Fruit fly (Drosophila melanogaster) whole organism: ENCODE results near the gene CG44261.

Experiments used
- CG8478 ChIP-seq: fragments of >200 bp; optimal IDR thresholded peaks from 2 replicates; lab custom pipeline; 2018; ENCODE audit warnings: inconsistent platforms
- Dll ChIP-seq: fragments of >200 bp; optimal IDR thresholded peaks from 2 replicates; lab custom pipeline; 2017
- EcR ChIP-seq, 2 experiments: fragments of >200 bp; optimal IDR thresholded peaks; 2 replicates each; lab custom pipeline; 2017; ENCODE audit warnings: missing biosample characterization in 2 of 2, missing genetic modification characterization in 2 of 2, missing genetic modification reagents in 2 of 2
- pan ChIP-seq: fragments of >200 bp; optimal IDR thresholded peaks from 2 replicates; lab custom pipeline; 2017
- psq ChIP-seq: fragments of >200 bp; optimal IDR thresholded peaks from 2 replicates; lab custom pipeline; 2017
- usp ChIP-seq: fragments of >200 bp; optimal IDR thresholded peaks from 2 replicates; lab custom pipeline; 2017; ENCODE audit warnings: missing biosample characterization, missing genetic modification characterization, mixed read lengths

The CG44261 gene

DNA sequence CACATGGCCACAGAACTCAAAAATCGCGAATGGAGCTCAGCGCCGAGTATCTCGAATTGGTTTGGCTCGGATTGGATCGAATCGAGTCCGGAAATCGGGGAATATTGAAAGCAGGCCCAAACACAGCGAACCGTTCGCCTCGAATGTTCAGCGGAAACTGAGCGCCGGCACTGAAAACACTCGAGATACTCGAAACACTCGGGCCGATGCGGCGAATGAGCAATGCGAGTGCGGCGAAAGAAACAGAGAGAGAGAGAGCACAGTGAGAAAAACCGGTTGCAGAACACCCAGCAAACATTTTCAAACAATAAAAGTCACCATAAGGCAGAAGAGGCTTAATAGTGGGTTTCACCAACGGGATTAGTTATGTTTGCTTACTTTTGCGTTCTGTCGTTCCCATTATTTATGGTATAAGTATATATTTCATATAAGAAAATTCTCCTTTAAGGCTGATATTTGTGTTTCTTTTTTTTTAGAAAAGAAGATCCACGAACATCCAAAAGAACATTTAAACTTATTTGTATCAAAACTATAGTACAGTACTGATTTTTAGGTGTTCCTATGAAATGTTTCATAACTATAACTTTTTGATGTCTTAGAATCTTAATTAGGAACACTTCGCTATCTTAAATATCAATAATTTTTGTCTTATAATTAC lies 13.5 kb downstream of the CG44261 start, which contains the start of gene FER:
FER (minus strand) TSS at position 162 of the 658 bp plus-strand sequence.
- TF ChIP-seq psq (lab: Kevin White, UChicago), result no peak
- TF ChIP-seq pan (lab: Kevin White, UChicago), result no peak
- TF ChIP-seq CG8478, result no peak
- no peak for TF ChIP-seq Dll (lab: Kevin White, UChicago)
- no peak for TF ChIP-seq usp (GFP tag; lab: Kevin White, UChicago)
- TF ChIP-seq EcR (GFP tag; optimal IDR thresholded peaks at IDR 0.05; lab: Kevin White, UChicago), result no peak

DNA sequence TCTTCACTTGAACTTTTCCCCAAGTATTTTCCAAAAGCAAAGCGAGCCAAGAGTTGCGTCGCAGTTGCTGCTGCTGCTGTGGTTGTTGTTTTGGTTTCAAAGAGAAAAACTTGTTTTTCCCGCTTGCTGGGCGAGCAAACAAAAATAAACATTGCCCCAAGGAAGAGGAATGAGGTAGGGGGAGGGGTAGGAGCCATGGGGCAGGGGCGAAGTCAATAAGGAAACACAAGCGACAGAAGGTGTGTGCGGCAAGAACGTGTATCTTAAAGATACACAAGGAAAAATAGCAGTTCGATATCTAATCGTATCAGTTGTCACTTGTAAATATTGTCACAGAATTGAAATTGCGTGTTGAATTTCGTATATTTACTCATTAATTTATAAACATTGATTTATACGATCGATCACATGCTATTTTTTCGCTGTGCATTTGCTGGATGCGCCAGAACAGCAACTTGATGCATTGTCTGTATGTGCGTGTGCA lies 14.4 kb downstream of the CG44261 start:
- TF ChIP-seq Dll (lab: Kevin White, UChicago) (no peak), pan (lab: Kevin White, UChicago) (no peak), usp (GFP tag; lab: Kevin White, UChicago) (no peak), psq (lab: Kevin White, UChicago) (no peak), EcR (GFP tag; optimal IDR thresholded peaks at IDR 0.05; lab: Kevin White, UChicago) (no peak), CG8478 (no peak)

DNA sequence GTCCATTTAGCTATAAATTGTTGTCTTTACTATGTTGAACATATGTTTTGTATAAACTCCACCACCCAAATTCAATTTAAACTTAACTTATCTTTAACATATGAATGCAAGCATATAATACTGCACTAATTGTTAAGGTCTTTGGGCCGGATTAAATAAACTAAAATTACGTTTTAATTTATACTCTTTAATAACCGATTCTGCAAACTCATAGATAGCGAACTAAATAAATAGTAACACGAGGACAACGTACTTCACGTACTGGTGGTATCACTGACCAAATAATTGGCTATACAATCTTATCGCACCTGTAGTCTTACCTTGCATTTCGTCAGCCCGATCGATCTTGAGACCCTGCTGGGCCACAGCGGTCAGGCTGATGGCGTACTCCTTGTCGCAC lies 15.5 kb downstream of the CG44261 start:
- TF ChIP-seq Dll (lab: Kevin White, UChicago) (no peak), pan (lab: Kevin White, UChicago) (no peak), psq (lab: Kevin White, UChicago) (no peak), usp (GFP tag; lab: Kevin White, UChicago) (no peak), CG8478 (no peak), EcR (GFP tag; optimal IDR thresholded peaks at IDR 0.05; lab: Kevin White, UChicago) (no peak)

DNA sequence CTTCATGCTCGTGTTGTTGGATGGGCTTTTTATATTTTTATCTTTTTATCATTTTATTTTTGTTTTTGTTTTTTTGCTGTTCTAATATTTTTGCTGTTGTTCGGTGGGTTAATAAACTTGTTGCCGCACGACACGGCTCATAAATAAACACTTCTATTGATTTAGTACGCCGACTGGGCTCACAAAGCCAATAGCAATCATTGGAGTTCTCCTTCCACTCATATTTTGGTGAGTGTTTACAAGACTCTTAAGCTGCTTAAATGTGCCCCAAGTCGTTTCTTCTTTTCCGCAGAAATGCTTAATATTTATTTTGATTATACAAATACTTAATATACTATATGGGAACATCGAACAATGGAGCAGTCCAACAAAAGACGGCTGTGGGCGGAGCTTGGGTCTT lies 17.8 kb downstream of the CG44261 start:
- TF ChIP-seq CG8478 (no peak), usp (GFP tag; lab: Kevin White, UChicago) (no peak), EcR (GFP tag; optimal IDR thresholded peaks at IDR 0.05; lab: Kevin White, UChicago) (no peak), pan (lab: Kevin White, UChicago) (no peak), psq (lab: Kevin White, UChicago) (no peak), Dll (lab: Kevin White, UChicago) (no peak)

DNA sequence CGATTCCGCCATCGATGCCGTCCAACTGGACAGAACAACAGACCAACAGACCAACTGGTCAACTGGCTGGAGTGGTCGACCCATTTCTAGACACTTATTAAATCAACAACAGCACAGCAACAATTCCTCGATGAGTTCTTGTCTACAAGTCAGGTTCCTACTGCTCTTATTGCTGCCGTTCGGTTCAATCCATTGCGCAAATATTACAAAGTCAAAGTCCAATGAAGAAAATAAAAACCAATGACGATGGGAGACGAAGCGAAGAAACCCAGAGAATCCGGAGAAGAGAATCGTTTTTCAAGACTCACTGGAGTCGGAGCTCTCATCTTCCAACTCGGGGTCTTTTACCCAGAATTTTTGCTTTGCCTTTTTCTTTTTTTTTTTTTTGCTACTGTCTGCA lies 19.0 kb downstream of the CG44261 start:
- TF ChIP-seq usp (GFP tag; lab: Kevin White, UChicago) (no peak), Dll (lab: Kevin White, UChicago) (no peak), psq (lab: Kevin White, UChicago) (no peak), EcR (GFP tag; optimal IDR thresholded peaks at IDR 0.05; lab: Kevin White, UChicago) (no peak), pan (lab: Kevin White, UChicago) (no peak), CG8478 (no peak)

DNA sequence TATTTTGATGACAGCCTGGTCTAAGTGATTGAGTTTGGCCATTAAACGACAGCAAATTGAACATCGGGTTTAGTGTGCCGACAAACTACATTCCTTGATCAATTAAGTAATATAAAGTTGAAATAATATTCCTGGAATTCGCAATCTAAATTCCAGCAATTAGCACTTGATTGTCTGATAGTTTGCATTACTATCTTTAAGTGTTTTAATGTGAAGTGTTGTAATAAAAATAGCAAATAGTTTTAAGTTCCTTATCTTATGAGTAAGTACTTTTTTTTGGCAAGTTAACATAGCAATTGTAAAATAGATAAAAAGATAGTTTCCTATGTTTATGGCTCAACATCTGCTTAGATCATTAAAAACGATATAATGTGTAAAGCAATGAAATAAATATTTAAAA lies 19.6 kb downstream of the CG44261 start:
- TF ChIP-seq Dll (lab: Kevin White, UChicago), result no peak
- no peak for TF ChIP-seq usp (GFP tag; lab: Kevin White, UChicago)
- no peak for TF ChIP-seq EcR (GFP tag; optimal IDR thresholded peaks at IDR 0.05; lab: Kevin White, UChicago)
- no peak for TF ChIP-seq psq (lab: Kevin White, UChicago)
- no peak for TF ChIP-seq pan (lab: Kevin White, UChicago)
- no peak for TF ChIP-seq CG8478

DNA sequence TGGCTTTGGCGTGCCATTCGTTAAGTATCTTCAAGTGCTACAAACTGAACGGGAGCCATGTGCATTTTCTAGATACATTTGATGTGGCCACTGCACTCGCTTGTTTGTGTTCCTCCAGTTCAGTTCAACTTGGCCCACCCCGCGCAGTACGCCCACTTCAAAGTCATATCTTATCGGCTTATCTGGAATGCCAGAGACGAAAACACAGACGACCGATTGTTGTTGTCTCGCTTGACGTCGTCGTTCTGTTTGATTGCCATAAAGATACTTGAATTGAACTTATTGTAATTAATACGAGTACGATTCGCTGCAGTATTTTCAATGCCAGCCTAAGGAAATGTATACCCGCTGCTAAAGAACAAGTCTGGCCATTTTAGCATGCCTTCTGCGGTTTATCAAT lies 20.3 kb downstream of the CG44261 start:
- TF ChIP-seq EcR (GFP tag; optimal IDR thresholded peaks at IDR 0.05; lab: Kevin White, UChicago) (no peak), CG8478 (no peak), usp (GFP tag; lab: Kevin White, UChicago) (no peak), psq (lab: Kevin White, UChicago) (no peak), pan (lab: Kevin White, UChicago) (no peak), Dll (lab: Kevin White, UChicago) (no peak)

DNA sequence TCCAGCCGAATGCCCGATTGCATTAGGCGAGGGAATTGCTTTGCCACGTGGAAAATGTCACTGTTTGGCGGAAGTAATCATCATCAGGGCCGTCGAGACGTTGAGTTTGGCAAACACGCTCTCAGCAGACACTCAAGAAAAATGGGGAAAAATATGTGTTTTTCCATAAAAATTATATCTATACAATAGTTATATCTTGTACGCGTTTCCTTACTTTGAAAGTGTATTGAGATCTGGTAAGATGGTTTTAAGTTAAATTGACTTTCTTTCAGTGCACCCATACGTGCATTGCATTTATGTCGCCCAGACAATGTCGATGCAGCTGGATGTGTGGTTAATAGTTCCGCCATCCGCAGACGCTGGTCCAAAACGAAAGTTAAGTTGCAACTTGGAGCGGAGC lies 22.0 kb downstream of the CG44261 start:
- TF ChIP-seq CG8478 (no peak), Dll (lab: Kevin White, UChicago) (no peak), usp (GFP tag; lab: Kevin White, UChicago) (no peak), pan (lab: Kevin White, UChicago) (no peak), EcR (GFP tag; optimal IDR thresholded peaks at IDR 0.05; lab: Kevin White, UChicago) (no peak), psq (lab: Kevin White, UChicago) (no peak)

DNA sequence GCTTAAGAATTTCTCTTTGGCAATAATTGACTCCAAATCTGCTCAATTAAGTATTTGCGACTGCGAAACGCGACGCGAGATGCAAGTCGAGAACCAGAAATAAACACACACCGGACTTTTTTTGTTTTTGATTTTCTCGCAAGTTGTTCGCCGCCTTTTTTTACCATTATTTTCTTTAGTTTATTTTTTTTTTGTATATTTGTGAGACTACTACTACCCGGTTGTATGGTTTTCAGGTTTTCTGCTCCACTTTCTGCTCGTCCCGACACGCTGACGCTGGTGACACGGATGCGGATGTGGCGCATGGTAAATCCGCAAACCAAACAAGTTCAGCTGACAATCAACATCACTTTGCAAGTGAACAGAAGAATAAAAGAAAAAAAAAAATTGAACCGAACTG lies 27.0 kb downstream of the CG44261 start:
- TF ChIP-seq usp (GFP tag; lab: Kevin White, UChicago), result no peak
- no peak for TF ChIP-seq CG8478
- TF ChIP-seq EcR (GFP tag; optimal IDR thresholded peaks at IDR 0.05; lab: Kevin White, UChicago), result no peak
- no peak for TF ChIP-seq psq (lab: Kevin White, UChicago)
- TF ChIP-seq pan (lab: Kevin White, UChicago), result no peak
- TF ChIP-seq Dll (lab: Kevin White, UChicago), result no peak

DNA sequence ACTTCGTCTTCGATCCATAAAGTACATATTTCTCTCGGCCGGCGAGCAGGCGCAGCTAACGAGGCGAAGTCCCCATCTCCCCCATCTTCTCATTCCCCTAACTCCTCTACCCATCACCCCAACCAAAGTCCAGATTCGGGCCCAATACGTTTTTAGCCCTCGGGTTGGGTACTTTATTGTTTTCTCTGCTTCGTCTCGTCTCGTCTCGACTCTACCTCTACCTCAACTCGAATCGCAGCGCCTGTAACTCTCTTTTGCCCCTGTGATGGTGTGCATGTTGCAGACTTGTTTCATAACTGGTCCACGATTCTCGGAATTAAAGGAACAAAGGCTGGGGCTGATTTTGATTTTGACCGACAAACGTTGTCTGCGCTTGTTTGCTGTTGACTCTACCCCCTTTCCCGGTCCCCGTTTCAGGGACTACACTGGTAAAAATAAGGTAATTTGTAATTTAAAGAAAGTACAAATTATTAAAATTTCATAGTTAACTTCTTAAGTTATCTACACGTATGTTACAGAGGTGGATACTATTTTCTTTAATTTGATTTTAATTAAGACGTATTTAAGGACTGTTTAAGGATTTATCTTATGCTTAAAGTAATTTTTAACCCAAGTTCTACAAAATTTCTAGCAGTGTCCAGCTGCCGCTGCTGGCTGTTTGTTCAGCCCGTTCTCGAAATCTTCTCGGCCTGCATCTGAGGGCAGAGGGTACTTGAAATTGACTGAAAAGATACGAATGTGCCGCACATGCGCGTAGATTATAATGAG lies 29.1 kb downstream of the CG44261 start:
- TF ChIP-seq psq (lab: Kevin White, UChicago) (no peak), pan (lab: Kevin White, UChicago) (peak; percentile 64), CG8478 (no peak), EcR (GFP tag; optimal IDR thresholded peaks at IDR 0.05; lab: Kevin White, UChicago) (no peak), Dll (lab: Kevin White, UChicago) (peak; percentile 61), usp (GFP tag; lab: Kevin White, UChicago) (no peak)

DNA sequence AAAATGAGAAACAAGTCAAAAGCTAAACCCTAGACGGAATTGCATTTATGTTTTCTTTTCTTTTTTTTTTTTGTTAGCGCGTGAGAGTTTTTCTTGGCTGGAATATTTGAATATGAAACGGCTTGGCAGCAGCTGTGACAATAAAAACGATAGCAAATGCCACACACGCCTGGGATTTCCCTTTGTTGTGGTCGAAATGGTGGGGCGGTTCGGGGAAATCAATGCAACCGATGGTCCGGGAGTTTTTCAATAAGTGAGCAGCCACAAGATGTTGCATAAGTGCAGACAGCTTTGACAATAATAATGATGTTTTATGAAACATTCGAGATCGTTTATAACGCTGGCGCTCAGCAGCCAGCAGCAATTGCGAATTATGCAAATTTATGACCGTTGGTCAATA lies 31.2 kb downstream of the CG44261 start:
- TF ChIP-seq psq (lab: Kevin White, UChicago), result no peak
- peak in 1 of 2 experiments; percentile 3 for TF ChIP-seq EcR (GFP tag; optimal IDR thresholded peaks at IDR 0.05; lab: Kevin White, UChicago)
- no peak for TF ChIP-seq CG8478
- no peak for TF ChIP-seq Dll (lab: Kevin White, UChicago)
- TF ChIP-seq usp (GFP tag; lab: Kevin White, UChicago), result no peak
